Fruit fly (Drosophila melanogaster): ENCODE results near the gene Csp.

- TF ChIP-seq psq (GFP tag; optimal IDR thresholded peaks at IDR 0.05) (no peak), CG9705 (GFP tag; optimal IDR thresholded peaks at IDR 0.05) (no peak), rgr (GFP tag; optimal IDR thresholded peaks at IDR 0.05) (no peak), OdsH (GFP tag; optimal IDR thresholded peaks at IDR 0.05) (no peak), sage (GFP tag; optimal IDR thresholded peaks at IDR 0.05) (no peak), dmrt93B (GFP tag; optimal IDR thresholded peaks at IDR 0.05) (no peak), Mio (GFP tag; optimal IDR thresholded peaks at IDR 0.05) (no peak), Jra (GFP tag; optimal IDR thresholded peaks at IDR 0.05) (no peak), foxo (GFP tag; optimal IDR thresholded peaks at IDR 0.05) (no peak), Hnf4 (GFP tag; optimal IDR thresholded peaks at IDR 0.05) (no peak), Hr78 (GFP tag; optimal IDR thresholded peaks at IDR 0.05) (no peak)
Measured at dm6 chr3L:22242241-22242640, 24.9 kb upstream of the Csp start.

Measured in whole organism, wandering third instar larva.